Worm (Caenorhabditis elegans) whole organism, late embryonic: ENCODE results near the gene K12H4.6.

Experiments
- ama-1 ChIP-seq: fragments of 150-350 bp; optimal IDR thresholded peaks from 2 replicates; lab custom pipeline; 2014
- che-1 ChIP-seq: sonication (generic microtip); optimal IDR thresholded peaks from 2 replicates; lab custom pipeline; 2016; ENCODE audit warnings: mild to moderate bottlenecking, missing genetic modification characterization, missing compliant biosample characterization
- dve-1 ChIP-seq: sonication (generic microtip); optimal IDR thresholded peaks from 2 replicates; lab custom pipeline; 2017; ENCODE audit warnings: antibody characterized with exemption, mild to moderate bottlenecking, missing genetic modification characterization, missing compliant biosample characterization
- elt-2 ChIP-seq: sonication (generic microtip); optimal IDR thresholded peaks from 2 replicates; lab custom pipeline; 2016; ENCODE audit warnings: missing genetic modification reagents, missing genetic modification characterization, missing compliant biosample characterization
- ets-4 ChIP-seq: sonication (generic microtip); optimal IDR thresholded peaks from 2 replicates; lab custom pipeline; 2016; ENCODE audit warnings: missing genetic modification characterization, missing compliant biosample characterization
- fkh-10 ChIP-seq: fragments of 150-350 bp; optimal IDR thresholded peaks from 2 replicates; lab custom pipeline; 2014; ENCODE audit warnings: missing biosample characterization, missing genetic modification reagents, missing genetic modification characterization
- lim-6 ChIP-seq: sonication (generic microtip); optimal IDR thresholded peaks from 2 replicates; lab custom pipeline; 2016; ENCODE audit warnings: missing genetic modification characterization, missing compliant biosample characterization
- pha-4 ChIP-seq: fragments of 150-350 bp; optimal IDR thresholded peaks from 2 replicates; lab custom pipeline; 2018; ENCODE audit warnings: missing biosample characterization, missing genetic modification reagents, missing genetic modification characterization
- syd-9 ChIP-seq: sonication (generic microtip); optimal IDR thresholded peaks from 2 replicates; lab custom pipeline; 2016; ENCODE audit warnings: mild to moderate bottlenecking, missing genetic modification characterization, moderate library complexity, missing compliant biosample characterization
- tbx-7 ChIP-seq: sonication (generic microtip); optimal IDR thresholded peaks from 2 replicates; lab custom pipeline; 2016; ENCODE audit warnings: missing genotype, missing genetic modification characterization, missing compliant biosample characterization
- unc-3 ChIP-seq, 2 experiments: fragments of 200-800 bp in 1 of 2; sonication (Bioruptor generic) in 1 of 2; sonication (generic microtip) in 1 of 2; conservative IDR thresholded peaks in 1 of 2; optimal IDR thresholded peaks in 1 of 2; 2 replicates each; pipeline versions ENCODE4 v1.3.6 to Lab custom; 2016 to 2022; ENCODE audit warnings: missing compliant biosample characterization in 2 of 2, missing genetic modification characterization in 2 of 2, missing genetic modification reagents in 1 of 2
- unc-55 ChIP-seq: sonication (generic microtip); optimal IDR thresholded peaks from 2 replicates; lab custom pipeline; 2017; ENCODE audit warnings: missing biosample characterization, missing genetic modification reagents, missing genetic modification characterization

DNA sequence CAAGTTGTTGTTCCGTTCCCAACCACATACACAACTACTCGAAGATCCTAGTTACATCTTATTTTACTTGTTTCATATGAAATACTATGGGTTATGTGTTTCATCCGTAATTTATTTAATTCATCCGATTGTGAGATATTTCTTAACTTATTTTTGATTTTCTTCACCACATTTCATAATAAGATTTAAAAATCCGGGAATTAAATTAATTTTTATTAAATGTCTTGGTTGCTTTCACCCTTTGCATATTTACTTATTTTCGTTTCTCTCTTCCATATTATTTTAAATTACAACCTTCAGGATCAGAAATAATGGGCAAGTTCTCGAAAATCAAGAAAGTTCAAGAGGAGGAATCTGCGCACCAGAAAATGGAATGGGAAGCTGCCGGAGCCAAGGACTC is 3.1 kb upstream of the K12H4.6 start, which contains the start of gene K12H4.3:
- TF ChIP-seq lim-6 (tag; lab: Kevin White, UChicago) (no peak), ama-1 (lab: Kevin White, UChicago) (no peak), ets-4 (no peak), syd-9 (tag; lab: Kevin White, UChicago) (no peak), che-1 (tag; lab: Kevin White, UChicago) (no peak), tbx-7 (no peak), fkh-10 (GFP tag; lab: Kevin White, UChicago) (no peak), elt-2 (tag; lab: Kevin White, UChicago) (no peak), unc-55 (GFP tag; lab: Kevin White, UChicago) (no peak), unc-3 (GFP tag; conservative IDR thresholded peaks at IDR 0.05; lab: Robert Waterston, UW) (no peak), unc-3 (tag; optimal IDR thresholded peaks at IDR 0.05; lab: Kevin White, UChicago) (no peak), dve-1 (no peak), pha-4 (tag; lab: Kevin White, UChicago) (no peak)
